Fruit fly (Drosophila melanogaster) whole organism, embryonic: ENCODE data around the gene PK2-R2.

ENCODE experiments used
- Atf6 ChIP-seq: fragments of 200-800 bp; sonication (Bioruptor generic); IDR thresholded peaks from 2 replicates; pipeline ENCODE4 v1.3.6; 2022; ENCODE audit warnings: missing biosample characterization, missing genetic modification characterization
- CG10979 ChIP-seq: fragments of 200-800 bp; sonication (Bioruptor generic); optimal IDR thresholded peaks from 2 replicates; lab custom pipeline; 2018; ENCODE audit warnings: missing biosample characterization, mild to moderate bottlenecking, missing genetic modification characterization, moderate library complexity
- CG11093 ChIP-seq: fragments of 200-800 bp; sonication (Bioruptor generic); IDR thresholded peaks from 3 replicates; pipeline ENCODE4 v1.3.6; 2022; ENCODE audit warnings: missing biosample characterization, missing genetic modification characterization
- CG11247 ChIP-seq: fragments of 200-800 bp; sonication (Bioruptor generic); IDR thresholded peaks from 2 replicates; pipeline ENCODE4 v1.3.6; 2022; ENCODE audit warnings: missing biosample characterization, missing genetic modification characterization
- CG12071 ChIP-seq: fragments of 200-800 bp; sonication (Bioruptor generic); optimal IDR thresholded peaks from 3 replicates; lab custom pipeline; 2018; ENCODE audit warnings: missing biosample characterization, mild to moderate bottlenecking, missing genetic modification characterization
- CG12744 ChIP-seq: fragments of 200-800 bp; sonication (Bioruptor generic); optimal IDR thresholded peaks from 2 replicates; lab custom pipeline; 2016; ENCODE audit warnings: missing biosample characterization, missing genetic modification characterization
- CG14050 ChIP-seq: fragments of 200-800 bp; sonication (Bioruptor generic); IDR thresholded peaks from 3 replicates; pipeline ENCODE4 v1.3.6; 2022; ENCODE audit warnings: missing biosample characterization, missing genetic modification characterization
- CG14441 ChIP-seq: fragments of 200-800 bp; sonication (Bioruptor generic); IDR thresholded peaks from 2 replicates; pipeline ENCODE4 v1.3.6; 2022; ENCODE audit warnings: missing biosample characterization, missing genetic modification characterization
- CG17359 ChIP-seq: fragments of 200-800 bp; sonication (Bioruptor generic); optimal IDR thresholded peaks from 3 replicates; lab custom pipeline; 2018; ENCODE audit warnings: missing biosample characterization, mild to moderate bottlenecking, missing genetic modification characterization, moderate library complexity
- CG18476 ChIP-seq: fragments of 200-800 bp; sonication (Bioruptor generic); optimal IDR thresholded peaks from 2 replicates; lab custom pipeline; 2016; ENCODE audit warnings: missing biosample characterization, mild to moderate bottlenecking, missing genetic modification characterization
- CG2712 ChIP-seq: fragments of 200-800 bp; optimal IDR thresholded peaks from 3 replicates; lab custom pipeline; 2019; ENCODE audit warnings: missing biosample characterization, mild to moderate bottlenecking, missing genetic modification characterization, moderate library complexity
- CG32532 ChIP-seq: fragments of 200-800 bp; sonication (Bioruptor generic); IDR thresholded peaks from 2 replicates; pipeline ENCODE4 v1.3.6; 2022; ENCODE audit warnings: missing biosample characterization, missing genetic modification characterization
- CG4404 ChIP-seq: fragments of 200-800 bp; sonication (Bioruptor generic); IDR thresholded peaks from 2 replicates; pipeline ENCODE4 v1.3.6; 2022; ENCODE audit warnings: missing biosample characterization, missing genetic modification characterization
- CG4707 ChIP-seq: fragments of 200-800 bp; sonication (Bioruptor generic); optimal IDR thresholded peaks from 2 replicates; lab custom pipeline; 2018; ENCODE audit warnings: missing biosample characterization, mild to moderate bottlenecking, missing genetic modification characterization, moderate library complexity
- CG5953 ChIP-seq: fragments of 200-800 bp; sonication (Bioruptor generic); IDR thresholded peaks from 2 replicates; pipeline ENCODE4 v1.3.6; 2022; ENCODE audit warnings: missing biosample characterization, missing genetic modification characterization
- CG6791 ChIP-seq: fragments of 200-800 bp; sonication (Bioruptor generic); IDR thresholded peaks from 3 replicates; pipeline ENCODE4 v1.3.6; 2022; ENCODE audit warnings: missing biosample characterization, missing genetic modification characterization; ENCODE audit not compliant: partially characterized antibody
- CG7963 ChIP-seq: fragments of 200-800 bp; sonication (Bioruptor generic); IDR thresholded peaks from 3 replicates; pipeline ENCODE4 v1.3.6; 2022; ENCODE audit warnings: missing biosample characterization, missing genetic modification characterization; ENCODE audit not compliant: partially characterized antibody
- CG9932 ChIP-seq: fragments of 200-800 bp; sonication (Bioruptor generic); IDR thresholded peaks from 2 replicates; pipeline ENCODE4 v1.3.6; 2022; ENCODE audit warnings: missing biosample characterization, missing genetic modification characterization
- Dip2 ChIP-seq: fragments of 200-800 bp; sonication (Bioruptor generic); IDR thresholded peaks from 2 replicates; pipeline ENCODE4 v1.3.6; 2022; ENCODE audit warnings: missing biosample characterization, missing genetic modification characterization
- Dll ChIP-seq: fragments of 200-800 bp; sonication (Bioruptor generic); IDR thresholded peaks from 4 replicates; pipeline ENCODE4 v1.3.6; 2022; ENCODE audit warnings: missing biosample characterization, missing genetic modification characterization; ENCODE audit not compliant: partially characterized antibody
- HHEX ChIP-seq: fragments of 200-800 bp; sonication (Bioruptor generic); optimal IDR thresholded peaks from 3 replicates; lab custom pipeline; 2017; ENCODE audit warnings: missing biosample characterization, mild to moderate bottlenecking, missing genetic modification characterization, missing genetic modification reagents
- Kr ChIP-seq: fragments of 200-800 bp; sonication (Bioruptor generic); optimal IDR thresholded peaks from 2 replicates; lab custom pipeline; 2017; ENCODE audit warnings: missing biosample characterization, mild to moderate bottlenecking, missing genetic modification characterization
- MBD-R2 ChIP-seq: fragments of 200-800 bp; sonication (Bioruptor generic); IDR thresholded peaks from 2 replicates; pipeline ENCODE4 v1.3.6; 2022; ENCODE audit warnings: missing biosample characterization, missing genetic modification characterization
- MESR4 ChIP-seq: fragments of 200-800 bp; sonication (Bioruptor generic); optimal IDR thresholded peaks from 2 replicates; lab custom pipeline; 2018; ENCODE audit warnings: missing biosample characterization, mild to moderate bottlenecking, missing genetic modification characterization, moderate library complexity
- Max ChIP-seq: fragments of 200-800 bp; sonication (Bioruptor generic); optimal IDR thresholded peaks from 2 replicates; lab custom pipeline; 2016; ENCODE audit warnings: missing biosample characterization, mild to moderate bottlenecking, missing genetic modification characterization
- Meics ChIP-seq: fragments of 200-800 bp; sonication (Bioruptor generic); optimal IDR thresholded peaks from 2 replicates; lab custom pipeline; 2017; ENCODE audit warnings: missing biosample characterization, mild to moderate bottlenecking, missing genetic modification characterization
- Nf-YC ChIP-seq: fragments of 200-800 bp; optimal IDR thresholded peaks from 3 replicates; lab custom pipeline; 2019; ENCODE audit warnings: missing biosample characterization, mild to moderate bottlenecking, missing genetic modification characterization, moderate library complexity
- Pdp1 ChIP-seq, 2 experiments: fragments of 200-800 bp; sonication (Bioruptor generic); optimal IDR thresholded peaks; 3 replicates each; lab custom pipeline; 2016; ENCODE audit warnings: missing biosample characterization in 2 of 2, missing genetic modification characterization in 2 of 2, mild to moderate bottlenecking in 1 of 2, moderate library complexity in 1 of 2
- Sox100B ChIP-seq: fragments of 200-800 bp; sonication (Bioruptor generic); optimal IDR thresholded peaks from 3 replicates; lab custom pipeline; 2018; ENCODE audit warnings: missing biosample characterization, mild to moderate bottlenecking, missing genetic modification characterization
- Trl ChIP-seq, 3 experiments: fragments of >200 bp in 2 of 3; fragments of 200-800 bp in 1 of 3; sonication (Bioruptor generic) in 1 of 3; optimal IDR thresholded peaks; 2 replicates in 1 of 3; 3 replicates in 2 of 3; lab custom pipeline; 2016 to 2017; ENCODE audit warnings: missing biosample characterization in 1 of 3, missing genetic modification characterization in 1 of 3
- Usf ChIP-seq: fragments of 200-800 bp; sonication (Bioruptor generic); optimal IDR thresholded peaks from 2 replicates; lab custom pipeline; 2017; ENCODE audit warnings: missing genotype, missing biosample characterization, missing genetic modification characterization
- Vsx1 ChIP-seq: fragments of 200-800 bp; sonication (Bioruptor generic); optimal IDR thresholded peaks from 2 replicates; lab custom pipeline; 2017; ENCODE audit warnings: missing biosample characterization, mild to moderate bottlenecking, missing genetic modification characterization, missing genetic modification reagents
- Xbp1 ChIP-seq: fragments of 200-800 bp; sonication (Bioruptor generic); optimal IDR thresholded peaks from 3 replicates; lab custom pipeline; 2016; ENCODE audit warnings: missing biosample characterization, mild to moderate bottlenecking, missing genetic modification characterization
- az2 ChIP-seq: fragments of 200-800 bp; sonication (Bioruptor generic); optimal IDR thresholded peaks from 3 replicates; lab custom pipeline; 2016; ENCODE audit warnings: missing biosample characterization, missing genetic modification characterization
- bsh ChIP-seq, 2 experiments: fragments of 200-800 bp; sonication (Bioruptor generic); optimal IDR thresholded peaks; 2 replicates each; lab custom pipeline; 2017 to 2018; ENCODE audit warnings: mild to moderate bottlenecking in 2 of 2, missing biosample characterization in 2 of 2, missing genetic modification characterization in 2 of 2, moderate library complexity in 1 of 2
- cato ChIP-seq: fragments of 200-800 bp; sonication (Bioruptor generic); optimal IDR thresholded peaks from 2 replicates; lab custom pipeline; 2016; ENCODE audit warnings: missing biosample characterization, missing genetic modification characterization, borderline replicate concordance
- esg ChIP-seq: fragments of 200-800 bp; sonication (Bioruptor generic); conservative IDR thresholded peaks from 2 replicates; pipeline ENCODE4 v1.3.6; 2022; ENCODE audit warnings: missing biosample characterization, missing genetic modification characterization
- ind ChIP-seq: fragments of 200-800 bp; sonication (Bioruptor generic); optimal IDR thresholded peaks from 3 replicates; lab custom pipeline; 2016; ENCODE audit warnings: missing biosample characterization, missing genetic modification characterization
- klu ChIP-seq: fragments of 200-800 bp; sonication (Bioruptor generic); IDR thresholded peaks from 2 replicates; pipeline ENCODE4 v1.3.6; 2022; ENCODE audit warnings: missing biosample characterization, missing genetic modification characterization
- knrl ChIP-seq: fragments of 200-800 bp; sonication (Bioruptor generic); IDR thresholded peaks from 3 replicates; pipeline ENCODE4 v1.3.6; 2022; ENCODE audit warnings: missing biosample characterization, missing genetic modification characterization; ENCODE audit not compliant: partially characterized antibody
- lab ChIP-seq: fragments of 200-800 bp; sonication (Bioruptor generic); optimal IDR thresholded peaks from 3 replicates; lab custom pipeline; 2017; ENCODE audit warnings: missing biosample characterization, missing genetic modification characterization, mild to moderate bottlenecking, moderate library complexity, missing genetic modification reagents
- schlank ChIP-seq: fragments of 200-800 bp; sonication (Bioruptor generic); optimal IDR thresholded peaks from 2 replicates; lab custom pipeline; 2018; ENCODE audit warnings: missing biosample characterization, mild to moderate bottlenecking, missing genetic modification characterization
- shn ChIP-seq: fragments of 200-800 bp; sonication (Bioruptor generic); optimal IDR thresholded peaks from 3 replicates; lab custom pipeline; 2016; ENCODE audit warnings: missing biosample characterization, missing genetic modification characterization
- sna ChIP-seq: fragments of 200-800 bp; sonication (Bioruptor generic); IDR thresholded peaks from 2 replicates; pipeline ENCODE4 v1.3.6; 2022; ENCODE audit warnings: missing biosample characterization, missing genetic modification characterization; ENCODE audit not compliant: partially characterized antibody
- tll ChIP-seq, 2 experiments: fragments of 200-800 bp in 1 of 2; fragments of >200 bp in 1 of 2; sonication (Bioruptor generic) in 1 of 2; optimal IDR thresholded peaks; 2 replicates each; lab custom pipeline; 2017 to 2019; ENCODE audit warnings: missing biosample characterization in 2 of 2, missing genetic modification characterization in 2 of 2, mild to moderate bottlenecking in 1 of 2, moderate library complexity in 1 of 2

PK2-R2 gene

DNA sequence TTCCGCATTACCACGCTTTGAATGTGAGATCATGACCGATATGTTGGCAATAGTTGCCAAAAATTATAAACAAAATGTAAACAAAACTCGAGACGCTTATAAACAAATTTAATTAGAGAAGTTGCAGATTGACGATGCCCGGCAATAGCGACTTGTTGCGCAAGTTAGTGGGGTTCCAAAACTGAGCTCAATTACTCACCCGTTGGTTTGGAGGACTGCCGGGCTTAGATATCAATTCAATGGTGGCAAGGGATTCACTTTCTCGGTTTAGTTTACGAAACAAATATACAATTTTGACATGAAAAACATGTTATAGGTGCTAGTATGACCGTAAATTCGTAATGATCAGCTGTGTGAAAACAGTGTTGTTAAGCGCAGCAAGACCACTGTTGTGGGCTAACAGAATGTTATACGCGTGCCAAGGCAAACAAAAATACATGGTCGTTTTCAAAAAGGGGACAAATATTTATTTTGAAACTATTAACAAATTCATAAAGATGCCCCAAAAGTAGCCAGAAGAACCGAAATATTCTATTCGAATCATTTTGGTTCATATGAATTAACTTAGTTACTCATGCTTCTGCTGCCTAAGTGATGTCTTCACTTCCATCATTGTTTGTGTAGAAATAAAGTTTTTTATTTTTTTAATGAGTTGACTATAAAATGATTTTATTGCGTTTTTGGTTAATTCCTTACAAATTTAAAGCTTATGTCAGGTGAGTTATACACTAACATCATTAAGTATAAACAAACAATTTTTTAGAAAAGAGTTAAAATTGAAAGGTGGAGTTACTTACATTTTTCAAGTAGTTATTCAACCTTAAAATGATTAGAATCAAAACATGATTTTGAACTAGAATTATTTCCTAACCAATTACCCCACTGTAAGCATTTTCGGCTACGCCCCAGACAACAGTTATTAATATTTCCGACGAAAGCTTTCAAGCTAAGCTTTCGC, 32.9 kb upstream of the PK2-R2 start, which contains the start of gene Elp6 (continued):
- TF ChIP-seq Vsx1 (peak; percentile 38), bsh (GFP tag; optimal IDR thresholded peaks at IDR 0.05; lab: Kevin White, UChicago) (peak; percentile 19 to 24), Atf6 (GFP tag; lab: Robert Waterston, UW) (peak; percentile 50; the same call in 1 of the 2 replicates), Dll (no peak), Dip2 (GFP tag; lab: Robert Waterston, UW) (0 out of 2 replicates have a peak, but pooled peaks have one; percentile 6), Sox100B (GFP tag; lab: Kevin White, UChicago) (peak; percentile 81), Xbp1 (GFP tag; lab: Kevin White, UChicago) (peak; percentile 67), lab (GFP tag; lab: Kevin White, UChicago) (peak; percentile 72), CG9932 (GFP tag; lab: Robert Waterston, UW) (peak; percentile 70), CG11247 (peak; percentile 55), HHEX (GFP tag; lab: Kevin White, UChicago) (peak; percentile 71), CG32532 (GFP tag; lab: Robert Waterston, UW) (peak; percentile 67), CG14050 (GFP tag; lab: Robert Waterston, UW) (peak; percentile 18; the same call in 1 of the 3 replicates), Max (GFP tag; lab: Kevin White, UChicago) (peak; percentile 38), MESR4 (peak; percentile 23), klu (peak; percentile 47; the same call in 1 of the 2 replicates), CG7963 (GFP tag; lab: Robert Waterston, UW) (no peak), Usf (GFP tag; lab: Kevin White, UChicago) (peak; percentile 37), CG4404 (no peak), esg (peak; percentile 64), CG12071 (no peak), knrl (GFP tag; lab: Robert Waterston, UW) (no peak), CG17359 (peak; percentile 57), CG12744 (GFP tag; lab: Kevin White, UChicago) (peak; percentile 51), Trl (optimal IDR thresholded peaks at IDR 0.05; lab: Kevin White, UChicago) (no peak), Trl (GFP tag; optimal IDR thresholded peaks at IDR 0.05; lab: Kevin White, UChicago) (peak; percentile 53), sna (GFP tag; lab: Robert Waterston, UW) (no peak), shn (peak; percentile 49), ind (GFP tag; lab: Kevin White, UChicago) (peak; percentile 68), MBD-R2 (GFP tag; lab: Robert Waterston, UW) (peak; percentile 60; the same call in 1 of the 2 replicates), schlank (tag; lab: Kevin White, UChicago) (no peak), CG18476 (GFP tag; lab: Kevin White, UChicago) (peak; percentile 75), CG10979 (tag; lab: Kevin White, UChicago) (peak; percentile 48), CG4707 (GFP tag; lab: Kevin White, UChicago) (no peak), CG5953 (GFP tag; lab: Robert Waterston, UW) (no peak), CG11093 (GFP tag; lab: Robert Waterston, UW) (0 out of 3 replicates have a peak, but pooled peaks have one; percentile 31), az2 (GFP tag; lab: Kevin White, UChicago) (peak; percentile 53), Nf-YC (tag; lab: Kevin White, UChicago) (peak; percentile 51), tll (GFP tag; optimal IDR thresholded peaks at IDR 0.05; lab: Kevin White, UChicago) (no peak), Meics (GFP tag; lab: Kevin White, UChicago) (peak; percentile 87), cato (peak; percentile 55), Pdp1 (GFP tag; optimal IDR thresholded peaks at IDR 0.05; lab: Kevin White, UChicago) (peak; percentile 44 to 60), CG14441 (GFP tag; lab: Robert Waterston, UW) (peak; percentile 62; the same call in 1 of the 2 replicates), CG6791 (GFP tag; lab: Robert Waterston, UW) (no peak), Kr (GFP tag; lab: Kevin White, UChicago) (no peak), CG2712 (peak; percentile 47)
